Worm (Caenorhabditis elegans): ENCODE measurements around the gene pitr-2.

ce11 chrV:9088758-9089157, 48.8 kb downstream of the pitr-2 start:
- TF ChIP-seq fkh-8 (tag; optimal IDR thresholded peaks at IDR 0.05): no peak
- TF ChIP-seq unc-86 (tag; optimal IDR thresholded peaks at IDR 0.05): no peak
- no peak for TF ChIP-seq lsy-2 (tag; optimal IDR thresholded peaks at IDR 0.05)
- no peak for TF ChIP-seq xbp-1 (tag; optimal IDR thresholded peaks at IDR 0.05)
- no peak for TF ChIP-seq ztf-4 (tag; optimal IDR thresholded peaks at IDR 0.05)
- no peak for TF ChIP-seq fos-1 (tag; optimal IDR thresholded peaks at IDR 0.05)
- no peak for TF ChIP-seq unc-130 (tag; optimal IDR thresholded peaks at IDR 0.05)
- no peak for TF ChIP-seq egl-13 (tag; optimal IDR thresholded peaks at IDR 0.05)
- TF ChIP-seq lin-13 (GFP tag; optimal IDR thresholded peaks at IDR 0.05): no peak
- no peak for TF ChIP-seq mdl-1 (tag; optimal IDR thresholded peaks at IDR 0.05)
